Fruit fly (Drosophila melanogaster) whole organism, embryonic: Measurements from ENCODE around the gene Dfd.

Experiments
- Bgb ChIP-seq: fragments of 200-800 bp; sonication (Bioruptor generic); IDR thresholded peaks from 2 replicates; pipeline ENCODE4 v1.3.6; 2022; ENCODE audit warnings: missing biosample characterization, missing genetic modification characterization; ENCODE audit not compliant: partially characterized antibody
- CG10543 ChIP-seq: fragments of 200-800 bp; sonication (Bioruptor generic); optimal IDR thresholded peaks from 3 replicates; lab custom pipeline; 2017; ENCODE audit warnings: missing biosample characterization, mild to moderate bottlenecking, missing genetic modification characterization, moderate library complexity
- CG10959 ChIP-seq: fragments of 200-800 bp; sonication (Bioruptor generic); IDR thresholded peaks from 2 replicates; pipeline ENCODE4 v1.3.6; 2022; ENCODE audit warnings: missing biosample characterization, missing genetic modification characterization
- CG11093 ChIP-seq: fragments of 200-800 bp; sonication (Bioruptor generic); IDR thresholded peaks from 3 replicates; pipeline ENCODE4 v1.3.6; 2022; ENCODE audit warnings: missing biosample characterization, missing genetic modification characterization
- CG11398 ChIP-seq: fragments of 200-800 bp; sonication (Bioruptor generic); optimal IDR thresholded peaks from 2 replicates; lab custom pipeline; 2016; ENCODE audit warnings: missing biosample characterization, missing genetic modification characterization
- CG12391 ChIP-seq: fragments of 200-800 bp; sonication (Bioruptor generic); optimal IDR thresholded peaks from 3 replicates; lab custom pipeline; 2018; ENCODE audit warnings: missing biosample characterization, mild to moderate bottlenecking, missing genetic modification characterization, moderate library complexity
- CG13287 ChIP-seq: fragments of 200-800 bp; sonication (Bioruptor generic); IDR thresholded peaks from 2 replicates; pipeline ENCODE4 v1.3.6; 2022; ENCODE audit warnings: missing biosample characterization, missing genetic modification characterization; ENCODE audit not compliant: partially characterized antibody
- CG14710 ChIP-seq: fragments of 200-800 bp; sonication (Bioruptor generic); optimal IDR thresholded peaks from 3 replicates; lab custom pipeline; 2019; ENCODE audit warnings: missing biosample characterization, mild to moderate bottlenecking, missing genetic modification characterization, moderate library complexity
- CG16813 ChIP-seq: fragments of 200-800 bp; sonication (Bioruptor generic); IDR thresholded peaks from 3 replicates; pipeline ENCODE4 v1.3.6; 2022; ENCODE audit warnings: missing biosample characterization, missing genetic modification characterization; ENCODE audit not compliant: partially characterized antibody
- CG17359 ChIP-seq: fragments of 200-800 bp; sonication (Bioruptor generic); optimal IDR thresholded peaks from 3 replicates; lab custom pipeline; 2018; ENCODE audit warnings: missing biosample characterization, mild to moderate bottlenecking, missing genetic modification characterization, moderate library complexity
- CG1792 ChIP-seq: fragments of 200-800 bp; sonication (Bioruptor generic); optimal IDR thresholded peaks from 2 replicates; lab custom pipeline; 2016; ENCODE audit warnings: missing biosample characterization, missing genetic modification characterization
- CG18011 ChIP-seq: fragments of 200-800 bp; sonication (Bioruptor generic); optimal IDR thresholded peaks from 2 replicates; lab custom pipeline; 2017; ENCODE audit warnings: missing biosample characterization, missing genetic modification characterization, mild to moderate bottlenecking, moderate library complexity, missing genotype
- CG18619 ChIP-seq: fragments of 200-800 bp; sonication (Bioruptor generic); optimal IDR thresholded peaks from 3 replicates; lab custom pipeline; 2017; ENCODE audit warnings: missing biosample characterization, mild to moderate bottlenecking, missing genetic modification characterization
- CG30403 ChIP-seq: fragments of 200-800 bp; sonication (Bioruptor generic); optimal IDR thresholded peaks from 3 replicates; lab custom pipeline; 2016; ENCODE audit warnings: missing biosample characterization, missing genetic modification characterization
- CG31365 ChIP-seq: fragments of 200-800 bp; sonication (Bioruptor generic); optimal IDR thresholded peaks from 2 replicates; lab custom pipeline; 2018; ENCODE audit warnings: missing biosample characterization, mild to moderate bottlenecking, missing genetic modification characterization
- CG34422 ChIP-seq: fragments of 200-800 bp; sonication (Bioruptor generic); IDR thresholded peaks from 3 replicates; pipeline ENCODE4 v1.3.6; 2022; ENCODE audit warnings: missing biosample characterization, missing genetic modification characterization
- CG3726 ChIP-seq: fragments of 200-800 bp; sonication (Bioruptor generic); IDR thresholded peaks from 3 replicates; pipeline ENCODE4, ENCODE4 v1.3.6; 2022; ENCODE audit warnings: missing biosample characterization, missing genetic modification characterization
- CG4404 ChIP-seq: fragments of 200-800 bp; sonication (Bioruptor generic); IDR thresholded peaks from 2 replicates; pipeline ENCODE4 v1.3.6; 2022; ENCODE audit warnings: missing biosample characterization, missing genetic modification characterization
- CG8290 ChIP-seq, 3 experiments: fragments of 200-800 bp; sonication (Bioruptor generic); optimal IDR thresholded peaks; 2 replicates each; lab custom pipeline; 2016 to 2019; ENCODE audit warnings: missing biosample characterization in 3 of 3, missing genetic modification characterization in 3 of 3, mild to moderate bottlenecking in 2 of 3, moderate library complexity in 1 of 3
- CG9817 ChIP-seq: fragments of 200-800 bp; sonication (Bioruptor generic); optimal IDR thresholded peaks from 2 replicates; lab custom pipeline; 2018; ENCODE audit warnings: missing biosample characterization, mild to moderate bottlenecking, missing genetic modification characterization, moderate library complexity
- CTCF ChIP-seq: fragments of 200-800 bp; sonication (Bioruptor generic); optimal IDR thresholded peaks from 2 replicates; lab custom pipeline; 2017; ENCODE audit warnings: missing biosample characterization, mild to moderate bottlenecking, missing genetic modification characterization, moderate library complexity
- D ChIP-seq, 2 experiments: fragments of 200-800 bp in 1 of 2; fragments of >200 bp in 1 of 2; sonication (Bioruptor generic) in 1 of 2; optimal IDR thresholded peaks; 2 replicates in 1 of 2; 3 replicates in 1 of 2; lab custom pipeline; 2017; ENCODE audit warnings: mild to moderate bottlenecking in 1 of 2, missing biosample characterization in 1 of 2, missing genetic modification characterization in 1 of 2, missing genetic modification reagents in 1 of 2
- Deaf1 ChIP-seq: fragments of 200-800 bp; optimal IDR thresholded peaks from 3 replicates; lab custom pipeline; 2019; ENCODE audit warnings: missing biosample characterization, mild to moderate bottlenecking, missing genetic modification characterization, moderate library complexity
- Dref ChIP-seq: fragments of 200-800 bp; sonication (Bioruptor generic); IDR thresholded peaks from 2 replicates; pipeline ENCODE4 v1.3.6; 2022; ENCODE audit warnings: missing biosample characterization, missing genetic modification characterization
- Ets97D ChIP-seq: fragments of 200-800 bp; sonication (Bioruptor generic); optimal IDR thresholded peaks from 3 replicates; lab custom pipeline; 2016; ENCODE audit warnings: missing biosample characterization, missing genetic modification characterization
- Gug ChIP-seq: fragments of 200-800 bp; sonication (Bioruptor generic); IDR thresholded peaks from 4 replicates; pipeline ENCODE4 v1.3.6; 2022; ENCODE audit warnings: missing biosample characterization, missing genetic modification characterization
- H15 ChIP-seq: fragments of 200-800 bp; sonication (Bioruptor generic); IDR thresholded peaks from 3 replicates; pipeline ENCODE4 v1.3.6; 2022; ENCODE audit warnings: missing biosample characterization, missing genetic modification characterization
- Hmr ChIP-seq: fragments of 200-800 bp; sonication (Bioruptor generic); optimal IDR thresholded peaks from 3 replicates; lab custom pipeline; 2017; ENCODE audit warnings: mild to moderate bottlenecking, missing biosample characterization, missing genetic modification reagents, missing genetic modification characterization
- Lhr ChIP-seq: fragments of 200-800 bp; sonication (Bioruptor generic); optimal IDR thresholded peaks from 3 replicates; lab custom pipeline; 2017; ENCODE audit warnings: mild to moderate bottlenecking, missing biosample characterization, missing genetic modification reagents, missing genetic modification characterization
- NC2α ChIP-seq: fragments of 200-800 bp; sonication (Bioruptor generic); optimal IDR thresholded peaks from 2 replicates; lab custom pipeline; 2016; ENCODE audit warnings: missing biosample characterization, missing genetic modification characterization
- Sox100B ChIP-seq: fragments of 200-800 bp; sonication (Bioruptor generic); optimal IDR thresholded peaks from 3 replicates; lab custom pipeline; 2018; ENCODE audit warnings: missing biosample characterization, mild to moderate bottlenecking, missing genetic modification characterization
- Stat92E ChIP-seq, 3 experiments: fragments of >200 bp in 2 of 3; fragments of 200-800 bp in 1 of 3; sonication (Bioruptor generic) in 1 of 3; optimal IDR thresholded peaks; 2 replicates each; lab custom pipeline; 2017 to 2019; ENCODE audit warnings: missing biosample characterization in 3 of 3, missing genetic modification characterization in 3 of 3, mild to moderate bottlenecking in 1 of 3, moderate library complexity in 1 of 3
- TFAM ChIP-seq: fragments of 200-800 bp; sonication (Bioruptor generic); optimal IDR thresholded peaks from 2 replicates; lab custom pipeline; 2017; ENCODE audit warnings: missing biosample characterization, missing genetic modification characterization, inconsistent platforms
- Tbp ChIP-seq: fragments of >200 bp; optimal IDR thresholded peaks from 2 replicates; lab custom pipeline; 2018; ENCODE audit warnings: missing biosample characterization, missing genetic modification characterization
- ac ChIP-seq: fragments of 200-800 bp; sonication (Bioruptor generic); optimal IDR thresholded peaks from 3 replicates; lab custom pipeline; 2017; ENCODE audit warnings: missing biosample characterization, mild to moderate bottlenecking, missing genetic modification characterization
- bbx ChIP-seq: fragments of 200-800 bp; sonication (Bioruptor generic); IDR thresholded peaks from 2 replicates; pipeline ENCODE4 v1.3.6; 2022; ENCODE audit warnings: missing biosample characterization, missing genetic modification characterization; ENCODE audit not compliant: partially characterized antibody
- ci ChIP-seq: fragments of 200-800 bp; sonication (Bioruptor generic); IDR thresholded peaks from 3 replicates; pipeline ENCODE4 v1.3.6; 2022; ENCODE audit warnings: missing biosample characterization, missing genetic modification characterization
- da ChIP-seq: fragments of 200-800 bp; sonication (Bioruptor generic); optimal IDR thresholded peaks from 2 replicates; lab custom pipeline; 2016; ENCODE audit warnings: missing biosample characterization, missing genetic modification characterization
- grn ChIP-seq: fragments of 200-800 bp; sonication (Bioruptor generic); optimal IDR thresholded peaks from 3 replicates; lab custom pipeline; 2017; ENCODE audit warnings: missing biosample characterization, missing genetic modification characterization
- gt ChIP-seq: fragments of 200-800 bp; sonication (Bioruptor generic); IDR thresholded peaks from 2 replicates; pipeline ENCODE4 v1.3.6; 2022; ENCODE audit warnings: missing biosample characterization, missing genetic modification characterization
- hkb ChIP-seq, 2 experiments: fragments of 200-800 bp in 1 of 2; fragments of >200 bp in 1 of 2; sonication (Bioruptor generic) in 1 of 2; IDR thresholded peaks in 1 of 2; optimal IDR thresholded peaks in 1 of 2; 2 replicates each; pipeline versions ENCODE4 v1.3.6 to Lab custom; 2017 to 2022; ENCODE audit warnings: missing biosample characterization in 1 of 2, missing genetic modification characterization in 1 of 2
- mam ChIP-seq: fragments of 200-800 bp; sonication (Bioruptor generic); optimal IDR thresholded peaks from 3 replicates; lab custom pipeline; 2016; ENCODE audit warnings: missing biosample characterization, missing genetic modification characterization
- onecut ChIP-seq: fragments of 200-800 bp; sonication (Bioruptor generic); IDR thresholded peaks from 2 replicates; pipeline ENCODE4 v1.3.6; 2022; ENCODE audit warnings: missing biosample characterization, missing genetic modification characterization
- p53 ChIP-seq: fragments of 200-800 bp; sonication (Bioruptor generic); optimal IDR thresholded peaks from 2 replicates; lab custom pipeline; 2016; ENCODE audit warnings: missing biosample characterization, missing genetic modification characterization
- pan ChIP-seq, 4 experiments: fragments of >200 bp in 3 of 4; fragments of 200-800 bp in 1 of 4; sonication (Bioruptor generic) in 1 of 4; optimal IDR thresholded peaks in 3 of 4; IDR thresholded peaks in 1 of 4; 2 replicates each; pipeline versions ENCODE4 v1.3.6 to Lab custom; 2017 to 2022; ENCODE audit warnings: missing biosample characterization in 2 of 4, missing genetic modification characterization in 2 of 4, mixed read lengths in 1 of 4
- pnt ChIP-seq: fragments of 200-800 bp; sonication (Bioruptor generic); optimal IDR thresholded peaks from 3 replicates; lab custom pipeline; 2016; ENCODE audit warnings: missing biosample characterization, missing genetic modification characterization
- slou ChIP-seq: fragments of 200-800 bp; sonication (Bioruptor generic); optimal IDR thresholded peaks from 3 replicates; lab custom pipeline; 2016; ENCODE audit warnings: missing biosample characterization, missing genetic modification characterization
- so ChIP-seq: fragments of 200-800 bp; sonication (Bioruptor generic); IDR thresholded peaks from 3 replicates; pipeline ENCODE4 v1.3.6; 2022; ENCODE audit warnings: missing biosample characterization, missing genetic modification characterization
- tx ChIP-seq: fragments of 200-800 bp; sonication (Bioruptor generic); optimal IDR thresholded peaks from 2 replicates; lab custom pipeline; 2016; ENCODE audit warnings: missing biosample characterization, missing genetic modification characterization
- wek ChIP-seq: fragments of 200-800 bp; sonication (Bioruptor generic); optimal IDR thresholded peaks from 3 replicates; lab custom pipeline; 2018; ENCODE audit warnings: missing biosample characterization, mild to moderate bottlenecking, missing genetic modification characterization, moderate library complexity

The Dfd gene

DNA sequence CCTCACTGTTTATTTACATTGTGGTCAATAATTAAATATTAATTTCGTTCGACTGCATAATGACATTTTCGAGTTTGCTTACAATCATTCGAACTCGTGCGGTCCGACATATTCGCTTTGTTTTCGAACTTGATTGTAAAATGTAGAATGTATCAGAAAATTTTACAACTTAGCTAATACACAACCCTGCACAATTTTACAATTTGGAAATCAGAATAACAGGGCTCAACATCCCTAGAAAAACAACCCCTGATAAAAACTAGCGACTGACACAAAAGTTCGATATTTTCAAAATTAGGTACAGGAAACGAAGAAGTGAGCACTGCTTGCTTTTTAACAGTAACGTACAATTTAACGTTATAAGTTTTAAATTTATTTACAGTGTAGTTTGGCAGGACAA is 15.0 kb downstream of the Dfd start (continued):
- TF ChIP-seq pnt (GFP tag; lab: Kevin White, UChicago) (no peak), so (GFP tag; lab: Robert Waterston, UW) (no peak), Deaf1 (no peak), Sox100B (GFP tag; lab: Kevin White, UChicago) (no peak), CG17359 (tag; lab: Kevin White, UChicago) (no peak), CG30403 (GFP tag; lab: Kevin White, UChicago) (no peak), Dref (GFP tag; lab: Robert Waterston, UW) (no peak), CG10959 (GFP tag; lab: Robert Waterston, UW) (no peak), grn (GFP tag; lab: Kevin White, UChicago) (no peak), NC2α (GFP tag; lab: Kevin White, UChicago) (no peak), D (optimal IDR thresholded peaks at IDR 0.05; lab: Kevin White, UChicago) (no peak), D (GFP tag; optimal IDR thresholded peaks at IDR 0.05; lab: Kevin White, UChicago) (no peak), p53 (GFP tag; lab: Kevin White, UChicago) (no peak), hkb (optimal IDR thresholded peaks at IDR 0.05; lab: Kevin White, UChicago) (peak; percentile 22), hkb (GFP tag; IDR thresholded peaks at IDR 0.05; lab: Robert Waterston, UW) (no peak), Hmr (GFP tag; lab: Kevin White, UChicago) (no peak), Gug (GFP tag; lab: Robert Waterston, UW) (no peak), TFAM (GFP tag; lab: Kevin White, UChicago) (no peak), slou (no peak), Ets97D (peak; percentile 44), mam (no peak), CG34422 (GFP tag; lab: Robert Waterston, UW) (no peak), CG14710 (tag; lab: Kevin White, UChicago) (no peak), CG4404 (GFP tag; lab: Robert Waterston, UW) (no peak), gt (no peak), CG1792 (GFP tag; lab: Kevin White, UChicago) (no peak), CG11093 (GFP tag; lab: Robert Waterston, UW) (no peak), onecut (GFP tag; lab: Robert Waterston, UW) (no peak), H15 (no peak), CG13287 (peak; percentile 38), bbx (GFP tag; lab: Robert Waterston, UW) (no peak), Bgb (GFP tag; lab: Robert Waterston, UW) (peak; percentile 68; the same call in 1 of the 2 replicates), CG10543 (GFP tag; lab: Kevin White, UChicago) (no peak), CG18011 (GFP tag; lab: Kevin White, UChicago) (no peak), ac (GFP tag; lab: Kevin White, UChicago) (no peak), Stat92E (GFP tag; optimal IDR thresholded peaks at IDR 0.05; lab: Kevin White, UChicago) (no peak), Tbp (GFP tag; lab: Kevin White, UChicago) (no peak), CG3726 (GFP tag; lab: Robert Waterston, UW) (no peak), wek (GFP tag; lab: Kevin White, UChicago) (no peak), CG8290 (GFP tag; optimal IDR thresholded peaks at IDR 0.05; lab: Kevin White, UChicago) (no peak), CG8290 (tag; optimal IDR thresholded peaks at IDR 0.05; lab: Kevin White, UChicago) (no peak), CG9817 (tag; lab: Kevin White, UChicago) (no peak), Lhr (peak; percentile 65), tx (GFP tag; lab: Kevin White, UChicago) (no peak), pan (optimal IDR thresholded peaks at IDR 0.05; lab: Kevin White, UChicago) (no peak), pan (GFP tag; optimal IDR thresholded peaks at IDR 0.05 in 1 of 2, IDR thresholded peaks at IDR 0.05 in 1 of 2) (no peak), CG11398 (no peak), CG12391 (tag; lab: Kevin White, UChicago) (no peak), CG31365 (tag; lab: Kevin White, UChicago) (peak; percentile 96), ci (GFP tag; lab: Robert Waterston, UW) (peak; percentile 47; the same call in 1 of the 3 replicates), da (GFP tag; lab: Kevin White, UChicago) (no peak), CG16813 (GFP tag; lab: Robert Waterston, UW) (peak; percentile 60), CG18619 (GFP tag; lab: Kevin White, UChicago) (no peak), CTCF (GFP tag; lab: Kevin White, UChicago) (peak; percentile 78)
